Worm (Caenorhabditis elegans) whole organism, dauer: Measurements from ENCODE around the gene sma-4.

Experiments used
- unc-62 ChIP-seq: sonication (generic microtip); optimal IDR thresholded peaks from 2 replicates; lab custom pipeline; 2017; ENCODE audit warnings: missing biosample characterization, missing genetic modification reagents, missing genetic modification characterization

Gene sma-4

DNA sequence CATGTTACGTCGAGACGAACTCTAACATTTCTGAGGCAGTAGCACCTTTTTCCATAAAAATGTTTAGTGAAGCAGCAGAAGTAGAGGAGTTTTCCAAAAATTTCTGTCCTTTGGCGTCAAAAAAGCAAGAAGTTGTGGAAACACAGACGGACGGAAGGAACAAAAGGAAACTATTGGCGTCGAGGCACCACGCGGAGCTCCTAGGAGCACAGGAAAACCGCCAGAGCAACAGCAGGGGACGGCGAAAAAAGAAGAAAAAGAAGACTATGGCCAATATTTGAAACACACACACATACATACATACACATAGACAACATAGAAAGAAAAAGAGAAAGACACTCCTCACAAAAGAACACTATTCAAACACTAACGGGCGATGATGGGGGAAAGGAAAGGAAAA is 26.9 kb downstream of the sma-4 start:
- TF ChIP-seq unc-62 (GFP tag; lab: Kevin White, UChicago), result no peak

DNA sequence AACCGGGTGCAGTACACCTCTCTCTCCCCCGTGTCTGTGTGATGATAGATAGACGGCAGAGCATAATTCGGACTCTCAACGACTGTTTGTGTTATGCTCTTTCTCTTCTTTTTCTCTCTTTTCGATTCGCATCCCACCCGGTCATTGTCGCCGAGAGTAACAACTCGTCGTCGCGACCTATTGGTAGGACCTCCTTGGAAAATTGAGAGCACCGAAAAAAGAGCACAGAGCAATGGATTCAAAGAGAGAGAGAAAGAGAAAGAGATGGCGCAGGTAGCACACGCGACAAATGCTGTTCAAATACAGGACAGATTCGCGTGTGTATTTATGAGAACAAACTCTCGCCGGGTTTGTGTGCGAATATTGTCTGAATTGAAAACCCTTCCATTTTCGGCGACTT is 27.6 kb downstream of the sma-4 start:
- TF ChIP-seq unc-62 (GFP tag; lab: Kevin White, UChicago), result no peak

DNA sequence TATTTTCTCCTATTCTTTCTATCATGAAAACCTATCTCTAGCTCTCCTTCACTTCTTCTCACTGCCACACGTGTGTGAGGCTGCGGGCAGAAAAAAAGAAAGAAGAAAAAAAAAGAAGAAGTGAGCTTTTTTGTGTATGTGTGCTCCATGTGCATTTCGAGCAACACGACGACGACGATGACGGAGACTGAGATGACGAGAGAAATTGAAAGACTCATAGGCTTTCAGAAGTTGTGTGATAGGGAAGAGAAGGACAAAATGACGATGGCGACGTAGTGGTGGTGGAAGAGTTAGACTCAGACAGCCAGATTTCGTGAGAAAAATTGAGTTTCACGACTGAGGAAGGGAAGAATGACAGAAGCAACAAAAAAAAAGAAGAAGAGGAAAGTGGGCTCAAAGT is 29.5 kb downstream of the sma-4 start:
- no peak for TF ChIP-seq unc-62 (GFP tag; lab: Kevin White, UChicago)

DNA sequence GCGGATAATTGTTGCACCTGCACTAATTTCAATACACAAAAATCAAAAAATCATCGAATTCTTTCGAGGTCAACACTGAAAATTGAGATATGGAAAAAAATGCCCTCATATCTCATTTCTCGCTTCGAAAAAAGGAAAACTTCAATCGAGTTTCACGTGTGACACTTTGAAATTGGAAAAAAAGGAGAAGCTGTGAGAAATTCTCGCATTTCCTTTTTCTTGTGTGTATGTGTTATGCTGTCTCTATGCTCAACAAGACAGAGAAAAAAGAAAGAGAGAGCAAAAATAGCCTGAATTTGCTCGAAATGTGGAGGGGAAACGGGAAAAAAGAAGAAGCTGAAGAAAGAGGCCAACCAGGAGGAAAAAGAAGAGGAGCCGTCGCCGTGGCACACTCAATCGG is 30.4 kb downstream of the sma-4 start:
- TF ChIP-seq unc-62 (GFP tag; lab: Kevin White, UChicago), result no peak

DNA sequence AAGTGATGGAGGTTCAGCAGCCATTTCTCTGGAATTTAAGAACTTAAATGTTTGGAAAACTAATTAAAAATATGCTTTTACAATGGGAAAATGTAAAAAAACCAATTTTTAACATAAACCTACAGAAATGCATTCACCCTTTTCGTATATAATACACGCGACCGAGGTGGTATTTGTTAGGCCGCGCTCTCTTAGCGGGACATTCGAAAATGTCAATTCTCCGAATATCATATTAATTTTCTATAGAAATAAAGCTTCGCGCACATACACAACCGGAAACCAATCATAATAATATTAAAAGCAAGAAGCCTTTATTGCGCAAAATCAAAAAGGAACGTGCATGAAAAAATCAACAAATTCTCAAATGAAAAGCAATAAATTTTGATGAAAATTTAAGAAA is 37.2 kb downstream of the sma-4 start, which contains the start of gene ddx-23:
Gene ddx-23 (minus strand): TSS at position 30 of the 400 bp plus-strand sequence.
- TF ChIP-seq unc-62 (GFP tag; lab: Kevin White, UChicago), result no peak

DNA sequence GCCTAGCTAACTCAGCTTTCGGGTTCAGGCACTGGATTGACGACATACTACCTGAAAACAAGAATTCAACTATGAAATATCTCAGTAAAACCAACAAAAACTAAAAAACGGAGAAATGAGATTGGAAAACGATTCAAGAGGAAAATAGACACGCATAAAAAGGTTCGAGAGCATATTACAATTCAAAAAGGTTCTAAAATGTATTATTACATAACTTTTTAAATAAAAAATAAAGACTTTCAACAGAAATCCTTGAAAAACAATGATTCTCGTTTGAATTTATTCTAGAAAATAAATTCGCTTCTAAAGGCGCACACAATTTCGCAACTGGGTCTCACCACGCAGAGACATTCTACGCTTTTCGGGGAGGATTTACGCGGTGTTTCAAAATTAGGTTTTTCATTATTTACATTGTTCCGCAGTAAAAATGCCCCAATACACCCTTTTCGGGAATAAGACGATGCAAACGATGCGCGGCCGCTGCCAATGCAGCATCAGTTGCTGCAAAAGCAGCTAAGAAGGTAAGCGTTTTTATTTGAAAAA is 39.7 kb downstream of the sma-4 start, which contains the start of the genes cct-6 and alh-9:
Gene cct-6 (minus strand): TSS at position 51 of the 543 bp plus-strand sequence.
Gene alh-9 (plus strand): TSS at position 382 of the 543 bp plus-strand sequence.
- TF ChIP-seq unc-62 (GFP tag; lab: Kevin White, UChicago), result no peak

DNA sequence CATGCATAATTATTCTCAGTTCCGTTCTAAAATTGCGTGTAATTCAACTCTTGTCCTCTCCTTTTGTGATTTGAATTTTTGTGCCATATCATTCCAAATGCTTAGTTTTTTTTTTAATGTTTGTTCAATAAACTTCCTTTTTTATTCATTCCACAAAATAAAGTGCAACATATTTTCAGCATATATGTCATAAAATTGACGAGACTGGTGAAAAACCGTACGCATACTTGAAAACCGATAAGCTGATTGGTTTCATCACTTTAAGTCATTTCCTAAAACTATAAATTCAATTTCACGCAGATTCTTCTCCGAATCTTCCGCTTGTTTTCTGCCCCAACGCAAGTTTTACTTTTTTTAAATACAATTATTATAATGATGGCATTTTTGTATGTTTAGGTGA is 43.0 kb downstream of the sma-4 start, which contains the start of gene dpf-4:
Gene dpf-4 (plus strand): TSS at position 301 of the 400 bp plus-strand sequence.
- no peak for TF ChIP-seq unc-62 (GFP tag; lab: Kevin White, UChicago)

DNA sequence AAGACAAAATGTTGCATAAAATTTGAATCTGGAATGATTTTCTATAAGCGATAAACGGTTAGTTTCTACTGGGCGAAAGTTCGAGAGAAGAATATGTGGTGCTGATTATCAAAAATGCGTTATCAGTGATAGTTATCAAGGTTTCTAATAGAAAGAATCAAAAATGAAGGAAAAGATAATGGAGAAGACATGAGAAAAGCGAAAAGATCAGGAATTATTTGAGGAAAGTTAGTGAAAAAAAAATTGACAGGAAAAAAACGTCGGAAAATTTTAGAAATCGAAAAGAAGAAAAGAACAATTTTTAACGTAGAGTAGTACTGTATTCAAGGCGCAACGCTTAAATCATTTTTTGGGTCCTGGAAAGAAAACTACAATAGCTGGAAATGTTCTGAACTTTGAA is 47.7 kb downstream of the sma-4 start, which contains the start of gene dnpp-1:
Gene dnpp-1 (minus strand): TSS at position 30 of the 400 bp plus-strand sequence.
- no peak for TF ChIP-seq unc-62 (GFP tag; lab: Kevin White, UChicago)

DNA sequence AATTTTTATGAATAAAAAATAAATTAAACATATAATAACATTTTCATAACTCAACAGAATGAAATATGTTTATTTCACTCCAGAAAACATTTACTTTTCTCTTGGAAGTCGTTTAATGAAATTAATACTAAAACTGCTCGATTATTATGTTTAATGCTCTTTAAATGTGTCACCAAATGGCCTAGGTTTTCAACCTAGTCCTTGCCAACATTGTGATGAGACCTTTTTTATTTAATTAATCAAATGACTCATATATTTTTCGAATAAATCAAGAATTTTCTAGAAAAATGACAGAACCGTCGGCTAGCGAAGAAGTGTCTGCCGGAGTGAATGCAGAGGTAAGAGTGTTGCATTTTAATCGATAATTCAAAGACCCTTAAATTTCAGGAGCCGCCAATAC is 48.2 kb downstream of the sma-4 start, which contains the start of gene rabn-5:
Gene rabn-5 (plus strand): TSS at position 284 of the 400 bp plus-strand sequence.
- no peak for TF ChIP-seq unc-62 (GFP tag; lab: Kevin White, UChicago)

DNA sequence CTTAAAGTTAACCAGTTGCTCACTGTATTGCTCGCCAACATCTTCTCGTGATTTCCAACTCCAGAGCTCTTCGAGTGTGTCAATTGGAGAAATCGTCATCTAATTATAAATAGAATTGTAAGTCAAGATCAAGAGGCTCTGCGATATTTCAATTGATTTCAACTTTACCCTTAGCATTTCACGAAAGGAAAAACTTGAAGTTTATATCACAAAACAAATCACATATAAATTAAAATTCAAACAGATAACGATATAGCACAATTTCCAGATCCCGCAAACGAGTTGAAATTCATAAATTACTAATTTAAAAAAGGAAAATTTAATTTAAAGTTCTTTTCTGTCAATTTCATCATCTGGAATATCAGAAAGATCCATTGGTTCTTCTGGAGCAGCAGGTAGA is 52.4 kb downstream of the sma-4 start, which contains the start of gene eng-1:
Gene eng-1 (minus strand): TSS at position 101 of the 400 bp plus-strand sequence.
- no peak for TF ChIP-seq unc-62 (GFP tag; lab: Kevin White, UChicago)

DNA sequence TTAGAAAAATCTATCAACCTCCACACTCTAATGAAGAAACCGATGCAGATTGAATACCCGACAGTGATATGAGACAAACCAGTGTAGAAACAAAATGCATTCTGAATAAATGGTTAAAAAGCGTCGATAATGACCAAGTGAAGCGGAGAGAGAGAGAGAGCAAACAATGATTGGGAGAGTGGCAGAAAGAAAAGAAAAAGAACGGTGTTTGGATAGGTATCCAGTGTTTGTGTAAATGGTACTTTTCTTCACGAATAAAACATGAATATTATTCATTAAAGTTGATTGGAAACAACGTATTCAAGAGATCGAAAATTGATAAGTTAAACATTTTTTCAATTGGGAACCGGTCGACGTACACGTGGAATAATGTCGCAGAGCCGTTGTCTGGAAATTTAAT is 53.4 kb downstream of the sma-4 start, which contains the start of gene F01F1.15:
Gene F01F1.15 (minus strand): TSS at position 101 of the 400 bp plus-strand sequence.
- no peak for TF ChIP-seq unc-62 (GFP tag; lab: Kevin White, UChicago)
